Worm (Caenorhabditis elegans) whole organism, early embryonic: Measurements from ENCODE around the gene Y69A2AR.18.

Experiments used
- F13C5.2 ChIP-seq: sonication (generic microtip); optimal IDR thresholded peaks from 2 replicates; lab custom pipeline; 2017; ENCODE audit warnings: mild to moderate bottlenecking, missing genetic modification characterization, inconsistent platforms, missing compliant biosample characterization
- aly-1 ChIP-seq: sonication (generic microtip); optimal IDR thresholded peaks from 2 replicates; lab custom pipeline; 2016; ENCODE audit warnings: missing genetic modification characterization, missing compliant biosample characterization
- ceh-13 ChIP-seq: fragments of 200-800 bp; sonication (Bioruptor generic); optimal IDR thresholded peaks from 2 replicates; lab custom pipeline; 2018; ENCODE audit warnings: mild to moderate bottlenecking, missing genetic modification characterization, missing compliant biosample characterization
- flt-1 ChIP-seq: fragments of 200-800 bp; sonication (Bioruptor generic); IDR thresholded peaks from 2 replicates; pipeline ENCODE4 v1.3.6; 2022; ENCODE audit warnings: missing genetic modification characterization, missing compliant biosample characterization
- hmg-4 ChIP-seq: fragments of 200-800 bp; sonication (Bioruptor generic); optimal IDR thresholded peaks from 2 replicates; lab custom pipeline; 2018; ENCODE audit warnings: mild to moderate bottlenecking, missing genetic modification characterization, missing compliant biosample characterization
- hnd-1 ChIP-seq: sonication (generic microtip); optimal IDR thresholded peaks from 2 replicates; lab custom pipeline; 2016; ENCODE audit warnings: missing genetic modification characterization, missing compliant biosample characterization
- scrt-1 ChIP-seq: fragments of 200-800 bp; sonication (Bioruptor generic); IDR thresholded peaks from 2 replicates; pipeline ENCODE4 v1.3.6; 2022; ENCODE audit warnings: missing genetic modification characterization, missing compliant biosample characterization
- tbx-37 ChIP-seq: fragments of 200-800 bp; sonication (Bioruptor generic); conservative IDR thresholded peaks from 2 replicates; pipeline ENCODE4 v1.3.6; 2022; ENCODE audit warnings: missing genetic modification reagents, missing genetic modification characterization, missing compliant biosample characterization
- tra-4 ChIP-seq: sonication (generic microtip); optimal IDR thresholded peaks from 2 replicates; lab custom pipeline; 2017; ENCODE audit warnings: missing genetic modification characterization, missing compliant biosample characterization

DNA sequence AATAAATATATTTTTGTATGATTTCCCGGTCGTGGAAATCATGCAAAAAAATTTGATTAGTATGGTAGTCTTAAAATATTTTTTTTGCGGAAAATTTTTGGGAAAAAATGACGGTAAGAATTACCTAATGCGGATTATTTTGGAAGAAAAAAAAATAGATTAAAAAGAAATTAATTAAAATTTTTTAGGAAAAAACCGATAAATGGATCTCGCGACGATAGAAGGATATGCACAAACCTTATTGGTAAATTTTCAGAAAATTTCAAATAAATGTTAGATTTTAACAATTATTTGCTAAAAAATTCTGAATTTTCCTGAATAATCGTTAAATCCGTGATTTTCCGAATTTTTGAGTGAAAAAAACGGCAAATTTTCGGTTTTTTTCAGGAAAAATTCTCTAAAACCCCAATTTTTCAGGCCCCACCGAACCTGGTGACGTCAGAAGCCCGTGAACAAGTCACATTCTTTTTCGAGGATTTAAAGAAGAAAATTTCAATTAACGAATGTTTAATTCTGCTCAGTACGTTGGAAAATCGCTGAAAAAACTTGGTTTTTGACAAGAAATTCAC is 2.2 kb downstream of the Y69A2AR.18 start, which contains the start of gene Y69A2AR.16:
- no peak for TF ChIP-seq hnd-1 (tag; lab: Kevin White, UChicago)
- TF ChIP-seq tbx-37 (GFP tag; lab: Robert Waterston, UW), result no peak
- no peak for TF ChIP-seq hmg-4 (GFP tag; lab: Kevin White, UChicago)
- TF ChIP-seq tra-4 (tag; lab: Kevin White, UChicago), result no peak
- TF ChIP-seq aly-1 (tag; lab: Kevin White, UChicago), result no peak
- TF ChIP-seq scrt-1 (GFP tag; lab: Robert Waterston, UW), result no peak
- no peak for TF ChIP-seq F13C5.2 (tag; lab: Kevin White, UChicago)
- TF ChIP-seq flt-1 (GFP tag; lab: Robert Waterston, UW), result no peak
- no peak for TF ChIP-seq ceh-13 (GFP tag; lab: Kevin White, UChicago)
